Worm (Caenorhabditis elegans) whole organism, L3 larva: ENCODE measurements around the gene Y53F4B.18.
A peak's percentile ranks its signal among the peaks of the same experiment; 100 is the strongest.

Source experiments
- R02D3.7 ChIP-seq: fragments of 150-350 bp; optimal IDR thresholded peaks from 2 replicates; lab custom pipeline; 2014; ENCODE audit warnings: missing biosample characterization, missing genetic modification characterization
- ZK546.5 ChIP-seq: sonication (generic microtip); optimal IDR thresholded peaks from 2 replicates; lab custom pipeline; 2017; ENCODE audit warnings: missing biosample characterization, missing genetic modification characterization
- ceh-16 ChIP-seq: sonication (generic microtip); optimal IDR thresholded peaks from 2 replicates; lab custom pipeline; 2017; ENCODE audit warnings: missing biosample characterization, missing genetic modification characterization
- ceh-28 ChIP-seq: fragments of 150-350 bp; optimal IDR thresholded peaks from 2 replicates; lab custom pipeline; 2014; ENCODE audit warnings: missing biosample characterization, missing genetic modification reagents, missing genetic modification characterization
- ceh-82 ChIP-seq: fragments of 150-350 bp; optimal IDR thresholded peaks from 2 replicates; lab custom pipeline; 2014; ENCODE audit warnings: missing biosample characterization, missing genetic modification characterization
- ceh-9 ChIP-seq: sonication (generic microtip); optimal IDR thresholded peaks from 2 replicates; lab custom pipeline; 2018; ENCODE audit warnings: missing biosample characterization, missing genetic modification characterization
- egl-5 ChIP-seq: fragments of 150-350 bp; optimal IDR thresholded peaks from 2 replicates; lab custom pipeline; 2017; ENCODE audit warnings: missing biosample characterization, missing genetic modification reagents, missing genetic modification characterization, inconsistent platforms
- elt-2 ChIP-seq: sonication (generic microtip); optimal IDR thresholded peaks from 2 replicates; lab custom pipeline; 2016; ENCODE audit warnings: missing genetic modification reagents, mild to moderate bottlenecking, missing genetic modification characterization, missing compliant biosample characterization
- fkh-10 ChIP-seq: sonication (generic microtip); optimal IDR thresholded peaks from 2 replicates; lab custom pipeline; 2017; ENCODE audit warnings: missing biosample characterization, missing genetic modification reagents, missing genetic modification characterization
- fkh-2 ChIP-seq: fragments of 150-350 bp; optimal IDR thresholded peaks from 2 replicates; lab custom pipeline; 2014; ENCODE audit warnings: missing biosample characterization, missing genetic modification reagents, missing genetic modification characterization
- fos-1 ChIP-seq: fragments of 150-350 bp; optimal IDR thresholded peaks from 2 replicates; lab custom pipeline; 2014; ENCODE audit warnings: missing biosample characterization, missing genetic modification characterization
- hmg-11 ChIP-seq: sonication (generic microtip); optimal IDR thresholded peaks from 2 replicates; lab custom pipeline; 2016; ENCODE audit warnings: missing genetic modification characterization, missing compliant biosample characterization
- jun-1 ChIP-seq: fragments of 150-350 bp; optimal IDR thresholded peaks from 2 replicates; lab custom pipeline; 2014; ENCODE audit warnings: missing biosample characterization, missing genetic modification reagents, missing genetic modification characterization
- lin-15B ChIP-seq: fragments of 150-350 bp; optimal IDR thresholded peaks from 2 replicates; lab custom pipeline; 2014; ENCODE audit warnings: missing biosample characterization, missing genetic modification characterization
- lin-39 ChIP-seq: fragments of 150-350 bp; optimal IDR thresholded peaks from 2 replicates; lab custom pipeline; 2018; ENCODE audit warnings: missing biosample characterization, missing genetic modification reagents, missing genetic modification characterization
- lsy-12 ChIP-seq: sonication (generic microtip); optimal IDR thresholded peaks from 2 replicates; lab custom pipeline; 2016; ENCODE audit warnings: mild to moderate bottlenecking, missing genetic modification characterization, missing compliant biosample characterization
- mdl-1 ChIP-seq: fragments of 150-350 bp; optimal IDR thresholded peaks from 2 replicates; lab custom pipeline; 2014; ENCODE audit warnings: missing biosample characterization, missing genetic modification characterization
- nfya-1 ChIP-seq: sonication (generic microtip); optimal IDR thresholded peaks from 2 replicates; lab custom pipeline; 2017; ENCODE audit warnings: missing genetic modification characterization, mild to moderate bottlenecking, missing compliant biosample characterization, antibody characterized with exemption, moderate library complexity; ENCODE audit not compliant: insufficient read depth
- nhr-12 ChIP-seq: fragments of 150-350 bp; optimal IDR thresholded peaks from 2 replicates; lab custom pipeline; 2014; ENCODE audit warnings: missing biosample characterization, missing genetic modification characterization
- nhr-23 ChIP-seq: fragments of 150-350 bp; optimal IDR thresholded peaks from 2 replicates; lab custom pipeline; 2014; ENCODE audit warnings: missing biosample characterization, missing genetic modification reagents, missing genetic modification characterization
- nhr-25 ChIP-seq: sonication (generic microtip); optimal IDR thresholded peaks from 2 replicates; lab custom pipeline; 2017; ENCODE audit warnings: missing biosample characterization, missing genetic modification characterization
- nhr-28 ChIP-seq: fragments of 150-350 bp; optimal IDR thresholded peaks from 2 replicates; lab custom pipeline; 2014; ENCODE audit warnings: missing biosample characterization, missing genetic modification characterization
- nhr-43 ChIP-seq: sonication (generic microtip); optimal IDR thresholded peaks from 2 replicates; lab custom pipeline; 2016; ENCODE audit warnings: mild to moderate bottlenecking, missing genetic modification characterization, missing compliant biosample characterization; ENCODE audit not compliant: poor library complexity, severe bottlenecking
- nhr-67 ChIP-seq: fragments of 150-350 bp; optimal IDR thresholded peaks from 2 replicates; lab custom pipeline; 2014; ENCODE audit warnings: missing biosample characterization, missing genetic modification characterization
- nhr-76 ChIP-seq: fragments of 150-350 bp; sonication (generic microtip); optimal IDR thresholded peaks from 5 replicates; lab custom pipeline; 2014; ENCODE audit warnings: missing biosample characterization, missing genetic modification characterization
- pha-4 ChIP-seq: fragments of 150-350 bp; optimal IDR thresholded peaks from 2 replicates; lab custom pipeline; 2014; ENCODE audit warnings: missing biosample characterization, missing genetic modification reagents, missing genetic modification characterization
- pqm-1 ChIP-seq: fragments of 150-350 bp; optimal IDR thresholded peaks from 2 replicates; lab custom pipeline; 2017; ENCODE audit warnings: missing biosample characterization, missing genetic modification characterization, inconsistent platforms
- sea-2 ChIP-seq: fragments of 150-350 bp; sonication (generic microtip); optimal IDR thresholded peaks from 4 replicates; lab custom pipeline; 2014; ENCODE audit warnings: missing biosample characterization, missing genetic modification reagents, missing genetic modification characterization
- snpc-4 ChIP-seq: fragments of 150-350 bp; optimal IDR thresholded peaks from 2 replicates; lab custom pipeline; 2014; ENCODE audit warnings: missing biosample characterization, missing genetic modification characterization
- unc-39 ChIP-seq: sonication (generic microtip); optimal IDR thresholded peaks from 4 replicates; lab custom pipeline; 2017; ENCODE audit warnings: missing biosample characterization, missing genetic modification characterization
- unc-62 ChIP-seq: fragments of 150-350 bp; sonication (generic microtip); optimal IDR thresholded peaks from 4 replicates; lab custom pipeline; 2014; ENCODE audit warnings: missing biosample characterization, missing genetic modification reagents, missing genetic modification characterization
- zag-1 ChIP-seq: fragments of 150-350 bp; optimal IDR thresholded peaks from 2 replicates; lab custom pipeline; 2014; ENCODE audit warnings: missing biosample characterization, missing genetic modification characterization

Y53F4B.18 gene

DNA sequence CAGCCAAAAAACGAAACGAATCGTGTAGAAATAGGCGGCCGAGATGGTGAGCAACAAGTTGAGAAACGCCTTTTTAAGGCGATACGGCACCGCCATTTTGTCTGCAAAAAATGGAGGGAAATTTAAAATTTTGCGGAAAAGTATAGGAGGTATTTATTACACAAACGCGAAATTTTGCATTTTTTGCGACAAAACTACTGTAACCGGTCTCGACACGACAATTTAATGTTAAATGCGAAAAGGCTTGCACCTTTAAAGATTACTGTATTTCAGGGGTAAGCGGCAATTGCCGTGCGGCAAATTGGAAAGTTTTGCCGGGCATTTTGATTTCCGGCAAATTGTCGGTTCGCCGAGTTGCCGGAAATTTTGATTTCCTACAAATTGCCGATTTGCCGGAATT, at the start of gene Y53F4B.18:
Y53F4B.18 (minus strand) TSS at position 101 of the 400 bp plus-strand sequence.
- TF ChIP-seq nhr-67 (tag; lab: Kevin White, UChicago) (no peak), nhr-43 (tag; lab: Kevin White, UChicago) (no peak), nhr-76 (tag; lab: Kevin White, UChicago) (no peak), ceh-9 (tag; lab: Kevin White, UChicago) (no peak), elt-2 (tag; lab: Kevin White, UChicago) (no peak), nhr-12 (no peak), zag-1 (tag; lab: Kevin White, UChicago) (no peak), nhr-25 (no peak), unc-62 (GFP tag; lab: Kevin White, UChicago) (no peak), unc-39 (tag; lab: Kevin White, UChicago) (no peak), R02D3.7 (tag; lab: Kevin White, UChicago) (no peak), sea-2 (GFP tag; lab: Kevin White, UChicago) (no peak), lin-39 (tag; lab: Kevin White, UChicago) (no peak), egl-5 (tag; lab: Kevin White, UChicago) (no peak), fkh-2 (tag; lab: Kevin White, UChicago) (no peak), mdl-1 (tag; lab: Kevin White, UChicago) (no peak), fos-1 (tag; lab: Kevin White, UChicago) (no peak), nhr-28 (tag; lab: Kevin White, UChicago) (no peak), lsy-12 (tag; lab: Kevin White, UChicago) (no peak), ceh-82 (tag; lab: Kevin White, UChicago) (no peak)
- TF ChIP-seq, all 47 proteins: peak for 0

DNA sequence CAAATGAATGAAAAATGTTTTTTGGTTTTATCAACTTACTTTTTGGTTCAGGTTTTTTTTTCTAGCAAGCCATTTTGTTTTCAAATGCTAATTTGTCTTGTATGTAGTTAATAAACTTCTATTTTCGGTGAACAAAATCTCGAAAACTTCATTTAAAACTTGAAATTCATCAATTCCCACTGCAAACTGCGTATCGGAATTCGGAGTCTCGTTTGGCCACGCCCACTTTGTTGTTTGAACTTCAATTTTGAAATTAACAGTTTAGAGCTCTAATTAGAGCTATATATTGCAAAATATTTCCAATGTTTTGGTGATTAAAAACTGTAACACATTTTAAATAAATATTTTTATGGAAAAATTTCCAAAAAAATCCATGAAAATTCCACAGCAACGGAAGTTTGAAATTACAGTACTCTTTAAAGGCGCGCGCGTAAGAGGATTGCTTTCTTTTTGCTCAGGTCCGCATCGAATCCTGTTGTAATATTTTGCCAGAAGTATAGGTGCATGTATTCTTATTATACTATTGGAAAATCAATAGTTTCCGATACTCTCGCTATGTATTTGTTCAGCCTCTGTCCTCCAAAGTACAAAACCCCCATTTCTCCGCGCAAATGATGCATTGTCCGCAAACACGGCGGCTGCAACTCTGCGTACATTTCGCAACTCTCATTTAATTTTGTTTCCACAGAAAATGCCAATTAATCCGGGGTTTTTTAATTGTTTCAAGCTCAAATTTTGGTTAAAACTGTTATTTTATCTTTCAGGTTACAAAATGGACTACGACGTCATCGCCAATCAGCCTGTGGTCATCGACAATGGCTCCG, 48.3 kb upstream of the Y53F4B.18 start, which contains the start of gene arp-1:
arp-1 (plus strand) TSS at position 765 of the 824 bp plus-strand sequence.
- no peak for TF ChIP-seq fkh-2 (tag; lab: Kevin White, UChicago)
- no peak for TF ChIP-seq ceh-16 (tag; lab: Kevin White, UChicago)
- TF ChIP-seq ceh-82 (tag; lab: Kevin White, UChicago): no peak
- peak; percentile 52 for TF ChIP-seq snpc-4 (tag; lab: Kevin White, UChicago)
- peak; percentile 38 for TF ChIP-seq nhr-25
- peak; percentile 60 for TF ChIP-seq nfya-1 (tag; lab: Kevin White, UChicago)
- peak; percentile 71 for TF ChIP-seq pha-4 (tag; lab: Kevin White, UChicago)
- TF ChIP-seq nhr-76 (tag; lab: Kevin White, UChicago): peak; percentile 13
- peak; percentile 84 for TF ChIP-seq hmg-11 (tag; lab: Kevin White, UChicago)
- peak; percentile 60 for TF ChIP-seq ceh-28
- peak; percentile 12 for TF ChIP-seq nhr-23 (tag; lab: Kevin White, UChicago)
- TF ChIP-seq lin-39 (tag; lab: Kevin White, UChicago): peak; percentile 59
- TF ChIP-seq unc-39 (tag; lab: Kevin White, UChicago): no peak
- TF ChIP-seq elt-2 (tag; lab: Kevin White, UChicago): peak; percentile 13
- TF ChIP-seq egl-5 (tag; lab: Kevin White, UChicago): no peak
- TF ChIP-seq lin-15B: peak; percentile 44
- no peak for TF ChIP-seq fkh-10 (GFP tag; lab: Kevin White, UChicago)

DNA sequence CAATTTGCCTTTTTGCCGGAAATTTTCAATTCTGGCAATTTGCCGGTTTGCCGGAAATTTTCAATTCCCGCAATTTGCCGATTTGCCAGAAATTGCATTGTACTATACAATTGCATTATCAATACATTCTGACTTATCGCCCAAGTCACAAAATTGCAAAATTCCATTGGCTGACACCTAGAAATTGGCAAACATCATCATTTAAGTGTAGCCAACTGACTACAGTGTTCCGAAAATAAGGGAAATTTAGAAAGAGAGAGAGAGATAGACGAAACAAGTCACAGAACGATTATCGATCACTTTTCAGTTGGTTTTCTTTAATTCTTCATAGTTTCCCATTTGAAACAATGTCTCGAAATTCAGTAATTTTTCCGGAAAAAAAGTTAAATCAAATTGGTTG, 39.9 kb upstream of the Y53F4B.18 start:
- TF ChIP-seq nhr-25 (no peak), elt-2 (tag; lab: Kevin White, UChicago) (peak; percentile 87), fkh-2 (tag; lab: Kevin White, UChicago) (no peak), pha-4 (tag; lab: Kevin White, UChicago) (peak; percentile 46), jun-1 (tag; lab: Kevin White, UChicago) (peak; percentile 26), ceh-28 (peak; percentile 56), pqm-1 (tag; lab: Kevin White, UChicago) (peak; percentile 91)

DNA sequence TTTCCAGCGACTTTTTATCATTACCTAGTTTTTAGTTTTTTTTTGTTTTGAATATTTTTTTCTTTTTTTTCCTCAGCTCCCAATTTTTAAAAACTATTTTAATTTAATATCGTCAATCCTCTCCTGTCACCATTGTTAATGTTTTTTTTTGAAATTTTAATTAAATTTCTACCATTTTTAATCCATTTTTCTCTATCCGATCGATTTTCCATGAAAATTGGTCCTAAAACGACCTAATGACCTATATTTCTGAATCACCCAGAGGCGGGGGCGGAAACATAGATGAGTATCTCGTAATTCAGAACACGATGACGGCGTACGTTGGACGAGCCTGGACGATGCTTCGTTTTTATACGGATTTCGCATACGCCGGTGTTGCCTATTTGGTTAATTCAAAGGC, 38.4 kb upstream of the Y53F4B.18 start, which contains the start of gene Y53F4B.39:
Y53F4B.39 (plus strand) TSS at position 301 of the 400 bp plus-strand sequence.
- TF ChIP-seq nhr-12 (no peak), hmg-11 (tag; lab: Kevin White, UChicago) (no peak), ZK546.5 (tag; lab: Kevin White, UChicago) (no peak), nhr-76 (tag; lab: Kevin White, UChicago) (no peak)
